Fruit fly (Drosophila melanogaster) whole organism, embryonic: ENCODE data around the gene Spn27A.

ENCODE experiments used
- B-H1 ChIP-seq: fragments of 200-800 bp; sonication (Bioruptor generic); IDR thresholded peaks from 3 replicates; pipeline ENCODE4 v1.3.6; 2022; ENCODE audit warnings: missing biosample characterization, missing genetic modification characterization
- Bteb2 ChIP-seq: fragments of 200-800 bp; sonication (Bioruptor generic); optimal IDR thresholded peaks from 2 replicates; lab custom pipeline; 2016; ENCODE audit warnings: missing biosample characterization, missing genetic modification characterization
- CG10321 ChIP-seq: fragments of 200-800 bp; sonication (Bioruptor generic); IDR thresholded peaks from 2 replicates; pipeline ENCODE4 v1.3.6; 2022; ENCODE audit warnings: missing biosample characterization, missing genetic modification characterization
- CG10366 ChIP-seq: fragments of 200-800 bp; sonication (Bioruptor generic); IDR thresholded peaks from 2 replicates; pipeline ENCODE4 v1.3.6; 2022; ENCODE audit warnings: missing biosample characterization, missing genetic modification characterization
- CG13287 ChIP-seq: fragments of 200-800 bp; sonication (Bioruptor generic); IDR thresholded peaks from 2 replicates; pipeline ENCODE4 v1.3.6; 2022; ENCODE audit warnings: missing biosample characterization, missing genetic modification characterization; ENCODE audit not compliant: partially characterized antibody
- CG1603 ChIP-seq: fragments of 200-800 bp; sonication (Bioruptor generic); optimal IDR thresholded peaks from 2 replicates; lab custom pipeline; 2019; ENCODE audit warnings: missing biosample characterization, mild to moderate bottlenecking, missing genetic modification characterization, moderate library complexity
- CG17359 ChIP-seq: fragments of 200-800 bp; sonication (Bioruptor generic); optimal IDR thresholded peaks from 3 replicates; lab custom pipeline; 2018; ENCODE audit warnings: missing biosample characterization, mild to moderate bottlenecking, missing genetic modification characterization, moderate library complexity
- CG17829 ChIP-seq: fragments of 200-800 bp; optimal IDR thresholded peaks from 2 replicates; lab custom pipeline; 2019; ENCODE audit warnings: missing biosample characterization, mild to moderate bottlenecking, missing genetic modification characterization, moderate library complexity
- CG18619 ChIP-seq: fragments of 200-800 bp; sonication (Bioruptor generic); optimal IDR thresholded peaks from 3 replicates; lab custom pipeline; 2017; ENCODE audit warnings: missing biosample characterization, mild to moderate bottlenecking, missing genetic modification characterization
- CG2889 ChIP-seq: fragments of 200-800 bp; sonication (Bioruptor generic); IDR thresholded peaks from 3 replicates; pipeline ENCODE4 v1.3.6; 2022; ENCODE audit warnings: missing biosample characterization, missing genetic modification characterization
- CG30431 ChIP-seq: fragments of 200-800 bp; sonication (Bioruptor generic); optimal IDR thresholded peaks from 2 replicates; lab custom pipeline; 2017; ENCODE audit warnings: missing biosample characterization, missing genetic modification characterization
- CG3065 ChIP-seq: fragments of 200-800 bp; sonication (Bioruptor generic); optimal IDR thresholded peaks from 2 replicates; lab custom pipeline; 2016; ENCODE audit warnings: missing biosample characterization, missing genetic modification characterization
- CG34376 ChIP-seq: fragments of 200-800 bp; sonication (Bioruptor generic); optimal IDR thresholded peaks from 2 replicates; lab custom pipeline; 2018; ENCODE audit warnings: missing biosample characterization, mild to moderate bottlenecking, missing genetic modification characterization
- CG3847 ChIP-seq: fragments of 200-800 bp; sonication (Bioruptor generic); IDR thresholded peaks from 2 replicates; pipeline ENCODE4 v1.3.6; 2022; ENCODE audit warnings: missing biosample characterization, missing genetic modification characterization
- CG6272 ChIP-seq: fragments of 200-800 bp; sonication (Bioruptor generic); IDR thresholded peaks from 2 replicates; pipeline ENCODE4 v1.3.6; 2022; ENCODE audit warnings: missing biosample characterization, missing genetic modification characterization
- CG6765 ChIP-seq: fragments of 200-800 bp; sonication (Bioruptor generic); optimal IDR thresholded peaks from 3 replicates; lab custom pipeline; 2017; ENCODE audit warnings: missing biosample characterization, mild to moderate bottlenecking, missing genetic modification characterization
- CG6813 ChIP-seq: fragments of 200-800 bp; sonication (Bioruptor generic); optimal IDR thresholded peaks from 2 replicates; lab custom pipeline; 2017; ENCODE audit warnings: missing biosample characterization, missing genetic modification characterization, mild to moderate bottlenecking, moderate library complexity, missing genetic modification reagents
- CG7839 ChIP-seq: fragments of 200-800 bp; sonication (Bioruptor generic); optimal IDR thresholded peaks from 3 replicates; lab custom pipeline; 2018; ENCODE audit warnings: missing biosample characterization, mild to moderate bottlenecking, missing genetic modification characterization, moderate library complexity
- CG7987 ChIP-seq: fragments of 200-800 bp; sonication (Bioruptor generic); optimal IDR thresholded peaks from 2 replicates; lab custom pipeline; 2018; ENCODE audit warnings: missing biosample characterization, mild to moderate bottlenecking, missing genetic modification characterization, moderate library complexity
- CG8924 ChIP-seq: fragments of 200-800 bp; optimal IDR thresholded peaks from 3 replicates; lab custom pipeline; 2019; ENCODE audit warnings: missing biosample characterization, mild to moderate bottlenecking, missing genetic modification characterization, moderate library complexity
- CG9817 ChIP-seq: fragments of 200-800 bp; sonication (Bioruptor generic); optimal IDR thresholded peaks from 2 replicates; lab custom pipeline; 2018; ENCODE audit warnings: missing biosample characterization, mild to moderate bottlenecking, missing genetic modification characterization, moderate library complexity
- CTCF ChIP-seq: fragments of 200-800 bp; sonication (Bioruptor generic); optimal IDR thresholded peaks from 2 replicates; lab custom pipeline; 2017; ENCODE audit warnings: missing biosample characterization, mild to moderate bottlenecking, missing genetic modification characterization, moderate library complexity
- Dad ChIP-seq: fragments of 200-800 bp; sonication (Bioruptor generic); optimal IDR thresholded peaks from 3 replicates; lab custom pipeline; 2016; ENCODE audit warnings: missing biosample characterization, missing genetic modification characterization
- Dip2 ChIP-seq: fragments of 200-800 bp; sonication (Bioruptor generic); IDR thresholded peaks from 2 replicates; pipeline ENCODE4 v1.3.6; 2022; ENCODE audit warnings: missing biosample characterization, missing genetic modification characterization
- Elba2 ChIP-seq: fragments of 200-800 bp; sonication (Bioruptor generic); optimal IDR thresholded peaks from 3 replicates; lab custom pipeline; 2016; ENCODE audit warnings: missing biosample characterization, missing genetic modification characterization
- HmgZ ChIP-seq: fragments of 200-800 bp; sonication (Bioruptor generic); optimal IDR thresholded peaks from 2 replicates; lab custom pipeline; 2018; ENCODE audit warnings: missing biosample characterization, mild to moderate bottlenecking, missing genetic modification characterization
- Kr ChIP-seq: fragments of 200-800 bp; sonication (Bioruptor generic); optimal IDR thresholded peaks from 2 replicates; lab custom pipeline; 2017; ENCODE audit warnings: missing biosample characterization, mild to moderate bottlenecking, missing genetic modification characterization
- Lim3 ChIP-seq: fragments of 200-800 bp; sonication (Bioruptor generic); IDR thresholded peaks from 2 replicates; pipeline ENCODE4 v1.3.6; 2022; ENCODE audit warnings: missing biosample characterization, missing genetic modification characterization
- Oaz ChIP-seq: fragments of 200-800 bp; sonication (Bioruptor generic); IDR thresholded peaks from 2 replicates; pipeline ENCODE4 v1.3.6; 2022; ENCODE audit warnings: missing biosample characterization, missing genetic modification characterization
- Ptx1 ChIP-seq: fragments of 200-800 bp; sonication (Bioruptor generic); IDR thresholded peaks from 2 replicates; pipeline ENCODE4 v1.3.6; 2022; ENCODE audit warnings: missing biosample characterization, missing genetic modification characterization
- Rfx ChIP-seq: fragments of 200-800 bp; sonication (Bioruptor generic); IDR thresholded peaks from 2 replicates; pipeline ENCODE4 v1.3.6; 2022; ENCODE audit warnings: missing biosample characterization, missing genetic modification characterization
- al ChIP-seq: fragments of 200-800 bp; sonication (Bioruptor generic); IDR thresholded peaks from 2 replicates; pipeline ENCODE4 v1.3.6; 2022; ENCODE audit warnings: missing biosample characterization, missing genetic modification characterization
- crol ChIP-seq: fragments of 200-800 bp; sonication (Bioruptor generic); IDR thresholded peaks from 2 replicates; pipeline ENCODE4 v1.3.6; 2022; ENCODE audit warnings: missing biosample characterization, missing genetic modification characterization
- eyg ChIP-seq: fragments of 200-800 bp; sonication (Bioruptor generic); optimal IDR thresholded peaks from 3 replicates; lab custom pipeline; 2016; ENCODE audit warnings: missing biosample characterization, missing genetic modification characterization
- fru ChIP-seq: fragments of >200 bp; optimal IDR thresholded peaks from 2 replicates; lab custom pipeline; 2017
- gro ChIP-seq: fragments of 200-800 bp; sonication (Bioruptor generic); optimal IDR thresholded peaks from 2 replicates; lab custom pipeline; 2016; ENCODE audit warnings: missing biosample characterization, missing genetic modification characterization
- gsb-n ChIP-seq: fragments of 200-800 bp; sonication (Bioruptor generic); optimal IDR thresholded peaks from 3 replicates; lab custom pipeline; 2018; ENCODE audit warnings: missing biosample characterization, mild to moderate bottlenecking, missing genetic modification characterization
- hb ChIP-seq: fragments of 200-800 bp; sonication (Bioruptor generic); IDR thresholded peaks from 3 replicates; pipeline ENCODE4 v1.3.6; 2022; ENCODE audit warnings: missing biosample characterization, missing genetic modification characterization; ENCODE audit not compliant: partially characterized antibody
- jigr1 ChIP-seq: fragments of 200-800 bp; sonication (Bioruptor generic); IDR thresholded peaks from 3 replicates; pipeline ENCODE4 v1.3.6; 2022; ENCODE audit warnings: missing biosample characterization, missing genetic modification characterization
- ken ChIP-seq: fragments of 200-800 bp; sonication (Bioruptor generic); IDR thresholded peaks from 3 replicates; pipeline ENCODE4 v1.3.6; 2022; ENCODE audit warnings: missing biosample characterization, missing genetic modification characterization
- lbe ChIP-seq: fragments of 200-800 bp; sonication (Bioruptor generic); optimal IDR thresholded peaks from 2 replicates; lab custom pipeline; 2016; ENCODE audit warnings: missing biosample characterization, mild to moderate bottlenecking, missing genetic modification characterization
- lov ChIP-seq, 2 experiments: fragments of 200-800 bp in 1 of 2; fragments of >200 bp in 1 of 2; sonication (Bioruptor generic) in 1 of 2; IDR thresholded peaks in 1 of 2; optimal IDR thresholded peaks in 1 of 2; 2 replicates in 1 of 2; 3 replicates in 1 of 2; pipeline versions ENCODE4 v1.3.6 to Lab custom; 2017 to 2022; ENCODE audit warnings: missing biosample characterization in 1 of 2, missing genetic modification characterization in 1 of 2
- mam ChIP-seq: fragments of 200-800 bp; sonication (Bioruptor generic); optimal IDR thresholded peaks from 3 replicates; lab custom pipeline; 2016; ENCODE audit warnings: missing biosample characterization, missing genetic modification characterization
- otp ChIP-seq: fragments of 200-800 bp; sonication (Bioruptor generic); IDR thresholded peaks from 3 replicates; pipeline ENCODE4, ENCODE4 v1.3.6; 2022; ENCODE audit warnings: missing biosample characterization, missing genetic modification characterization
- p53 ChIP-seq: fragments of 200-800 bp; sonication (Bioruptor generic); optimal IDR thresholded peaks from 2 replicates; lab custom pipeline; 2016; ENCODE audit warnings: missing biosample characterization, missing genetic modification characterization
- pan ChIP-seq, 4 experiments: fragments of >200 bp in 3 of 4; fragments of 200-800 bp in 1 of 4; sonication (Bioruptor generic) in 1 of 4; optimal IDR thresholded peaks in 3 of 4; IDR thresholded peaks in 1 of 4; 2 replicates each; pipeline versions ENCODE4 v1.3.6 to Lab custom; 2017 to 2022; ENCODE audit warnings: missing biosample characterization in 2 of 4, missing genetic modification characterization in 2 of 4, mixed read lengths in 1 of 4
- repo ChIP-seq: fragments of 200-800 bp; sonication (Bioruptor generic); optimal IDR thresholded peaks from 2 replicates; lab custom pipeline; 2016; ENCODE audit warnings: missing biosample characterization, missing genetic modification characterization
- sug ChIP-seq: fragments of 200-800 bp; optimal IDR thresholded peaks from 2 replicates; lab custom pipeline; 2019; ENCODE audit warnings: missing biosample characterization, mild to moderate bottlenecking, missing genetic modification characterization, moderate library complexity
- tap ChIP-seq: fragments of 200-800 bp; optimal IDR thresholded peaks from 3 replicates; lab custom pipeline; 2019; ENCODE audit warnings: missing biosample characterization, mild to moderate bottlenecking, missing genetic modification characterization, moderate library complexity
- unc-4 ChIP-seq: fragments of 200-800 bp; sonication (Bioruptor generic); IDR thresholded peaks from 2 replicates; pipeline ENCODE4 v1.3.6; 2022; ENCODE audit warnings: missing biosample characterization, missing genetic modification characterization; ENCODE audit not compliant: partially characterized antibody
- z ChIP-seq: fragments of 200-800 bp; sonication (Bioruptor generic); IDR thresholded peaks from 3 replicates; pipeline ENCODE4 v1.3.6; 2022; ENCODE audit warnings: missing biosample characterization, missing genetic modification characterization

Gene Spn27A

dm6 chr2L:6708997-6709662, 36.0 kb upstream of the Spn27A start, which contains the start of gene Tsp (continued):
- TF ChIP-seq CG18619 (no peak), Dad (GFP tag; lab: Kevin White, UChicago) (no peak), CG2889 (no peak), CG9817 (tag; lab: Kevin White, UChicago) (no peak), Dip2 (no peak), CG7987 (GFP tag; lab: Kevin White, UChicago) (no peak), CG6813 (GFP tag; lab: Kevin White, UChicago) (no peak), p53 (GFP tag; lab: Kevin White, UChicago) (no peak), Oaz (GFP tag; lab: Robert Waterston, UW) (no peak), mam (GFP tag; lab: Kevin White, UChicago) (no peak), pan (optimal IDR thresholded peaks at IDR 0.05; lab: Kevin White, UChicago) (no peak), pan (GFP tag; optimal IDR thresholded peaks at IDR 0.05 in 1 of 2, IDR thresholded peaks at IDR 0.05 in 1 of 2) (no peak), CG3847 (GFP tag; lab: Robert Waterston, UW) (no peak), CG3065 (GFP tag; lab: Kevin White, UChicago) (no peak), CG7839 (tag; lab: Kevin White, UChicago) (no peak), CTCF (GFP tag; lab: Kevin White, UChicago) (no peak), sug (peak; percentile 9), otp (GFP tag; lab: Robert Waterston, UW) (0 out of 3 replicates have a peak, but pooled peaks have one; percentile 4), Lim3 (GFP tag; lab: Robert Waterston, UW) (no peak), crol (no peak), Kr (GFP tag; lab: Kevin White, UChicago) (no peak), gsb-n (no peak), tap (no peak), CG1603 (no peak), fru (lab: Kevin White, UChicago) (no peak), gro (GFP tag; lab: Kevin White, UChicago) (peak; percentile 10), CG10366 (GFP tag; lab: Robert Waterston, UW) (no peak), ken (GFP tag; lab: Robert Waterston, UW) (no peak), lov (optimal IDR thresholded peaks at IDR 0.05; lab: Kevin White, UChicago) (no peak), lov (GFP tag; IDR thresholded peaks at IDR 0.05; lab: Robert Waterston, UW) (no peak), CG34376 (GFP tag; lab: Kevin White, UChicago) (no peak), eyg (no peak), unc-4 (GFP tag; lab: Robert Waterston, UW) (no peak), jigr1 (GFP tag; lab: Robert Waterston, UW) (no peak), CG6765 (GFP tag; lab: Kevin White, UChicago) (no peak), CG10321 (GFP tag; lab: Robert Waterston, UW) (no peak), repo (GFP tag; lab: Kevin White, UChicago) (no peak), hb (no peak), z (no peak), al (GFP tag; lab: Robert Waterston, UW) (no peak), CG17829 (no peak), CG30431 (GFP tag; lab: Kevin White, UChicago) (no peak), B-H1 (GFP tag; lab: Robert Waterston, UW) (no peak), lbe (GFP tag; lab: Kevin White, UChicago) (no peak), CG6272 (GFP tag; lab: Robert Waterston, UW) (no peak), Elba2 (GFP tag; lab: Kevin White, UChicago) (no peak), Ptx1 (GFP tag; lab: Robert Waterston, UW) (no peak), CG13287 (GFP tag; lab: Robert Waterston, UW) (peak; percentile 62; the same call in 1 of the 2 replicates), HmgZ (tag; lab: Kevin White, UChicago) (no peak), Rfx (GFP tag; lab: Robert Waterston, UW) (0 out of 2 replicates have a peak, but pooled peaks have one; percentile 23), CG8924 (tag; lab: Kevin White, UChicago) (no peak), Bteb2 (GFP tag; lab: Kevin White, UChicago) (no peak), CG17359 (no peak)
